Fruit fly (Drosophila melanogaster) whole organism, embryonic: ENCODE data around the gene CG42299.

Source experiments
- Bteb2 ChIP-seq: fragments of 200-800 bp; sonication (Bioruptor generic); optimal IDR thresholded peaks from 2 replicates; lab custom pipeline; 2016; ENCODE audit warnings: missing biosample characterization, missing genetic modification characterization
- CG10462 ChIP-seq: fragments of 200-800 bp; sonication (Bioruptor generic); optimal IDR thresholded peaks from 2 replicates; lab custom pipeline; 2016; ENCODE audit warnings: missing biosample characterization, missing genetic modification characterization
- CG11723 ChIP-seq: fragments of 200-800 bp; sonication (Bioruptor generic); optimal IDR thresholded peaks from 2 replicates; lab custom pipeline; 2017; ENCODE audit warnings: missing biosample characterization, mild to moderate bottlenecking, missing genetic modification characterization
- CG1233 ChIP-seq: fragments of 200-800 bp; sonication (Bioruptor generic); optimal IDR thresholded peaks from 4 replicates; lab custom pipeline; 2018; ENCODE audit warnings: missing biosample characterization, mild to moderate bottlenecking, missing genetic modification characterization
- CG12769 ChIP-seq: fragments of 200-800 bp; sonication (Bioruptor generic); optimal IDR thresholded peaks from 2 replicates; lab custom pipeline; 2019; ENCODE audit warnings: missing biosample characterization, mild to moderate bottlenecking, missing genetic modification characterization, moderate library complexity
- CG14860 ChIP-seq: fragments of 200-800 bp; sonication (Bioruptor generic); IDR thresholded peaks from 3 replicates; pipeline ENCODE4 v1.3.6; 2022; ENCODE audit warnings: missing biosample characterization, missing genetic modification characterization; ENCODE audit not compliant: partially characterized antibody
- CG15514 ChIP-seq: fragments of 200-800 bp; sonication (Bioruptor generic); optimal IDR thresholded peaks from 3 replicates; lab custom pipeline; 2017; ENCODE audit warnings: missing biosample characterization, missing genetic modification characterization, mild to moderate bottlenecking, moderate library complexity, missing genetic modification reagents
- CG1603 ChIP-seq: fragments of 200-800 bp; sonication (Bioruptor generic); optimal IDR thresholded peaks from 2 replicates; lab custom pipeline; 2019; ENCODE audit warnings: missing biosample characterization, mild to moderate bottlenecking, missing genetic modification characterization, moderate library complexity
- CG16813 ChIP-seq: fragments of 200-800 bp; sonication (Bioruptor generic); IDR thresholded peaks from 3 replicates; pipeline ENCODE4 v1.3.6; 2022; ENCODE audit warnings: missing biosample characterization, missing genetic modification characterization; ENCODE audit not compliant: partially characterized antibody
- CG17359 ChIP-seq: fragments of 200-800 bp; sonication (Bioruptor generic); optimal IDR thresholded peaks from 3 replicates; lab custom pipeline; 2018; ENCODE audit warnings: missing biosample characterization, mild to moderate bottlenecking, missing genetic modification characterization, moderate library complexity
- CG17829 ChIP-seq: fragments of 200-800 bp; optimal IDR thresholded peaks from 2 replicates; lab custom pipeline; 2019; ENCODE audit warnings: missing biosample characterization, mild to moderate bottlenecking, missing genetic modification characterization, moderate library complexity
- CG31365 ChIP-seq: fragments of 200-800 bp; sonication (Bioruptor generic); optimal IDR thresholded peaks from 2 replicates; lab custom pipeline; 2018; ENCODE audit warnings: missing biosample characterization, mild to moderate bottlenecking, missing genetic modification characterization
- CG31441 ChIP-seq: fragments of 200-800 bp; sonication (Bioruptor generic); IDR thresholded peaks from 2 replicates; pipeline ENCODE4 v1.3.6; 2022; ENCODE audit warnings: missing biosample characterization, missing genetic modification characterization
- CG32772 ChIP-seq: fragments of 200-800 bp; sonication (Bioruptor generic); IDR thresholded peaks from 2 replicates; pipeline ENCODE4 v1.3.6; 2022; ENCODE audit warnings: missing biosample characterization, missing genetic modification characterization
- CG6765 ChIP-seq: fragments of 200-800 bp; sonication (Bioruptor generic); optimal IDR thresholded peaks from 3 replicates; lab custom pipeline; 2017; ENCODE audit warnings: missing biosample characterization, mild to moderate bottlenecking, missing genetic modification characterization
- CG7556 ChIP-seq: fragments of 200-800 bp; sonication (Bioruptor generic); optimal IDR thresholded peaks from 2 replicates; lab custom pipeline; 2017; ENCODE audit warnings: missing biosample characterization, mild to moderate bottlenecking, missing genetic modification characterization
- CG8359 ChIP-seq: fragments of 200-800 bp; sonication (Bioruptor generic); optimal IDR thresholded peaks from 2 replicates; lab custom pipeline; 2017; ENCODE audit warnings: missing biosample characterization, mild to moderate bottlenecking, missing genetic modification characterization, borderline replicate concordance
- CG8944 ChIP-seq: fragments of 200-800 bp; sonication (Bioruptor generic); optimal IDR thresholded peaks from 3 replicates; lab custom pipeline; 2016; ENCODE audit warnings: missing biosample characterization, missing genetic modification characterization
- CG9215 ChIP-seq: fragments of 200-800 bp; sonication (Bioruptor generic); IDR thresholded peaks from 2 replicates; pipeline ENCODE4 v1.3.6; 2022; ENCODE audit warnings: missing biosample characterization, missing genetic modification characterization
- CG9817 ChIP-seq: fragments of 200-800 bp; sonication (Bioruptor generic); optimal IDR thresholded peaks from 2 replicates; lab custom pipeline; 2018; ENCODE audit warnings: missing biosample characterization, mild to moderate bottlenecking, missing genetic modification characterization, moderate library complexity
- CG9876 ChIP-seq: fragments of 200-800 bp; sonication (Bioruptor generic); optimal IDR thresholded peaks from 2 replicates; lab custom pipeline; 2016; ENCODE audit warnings: missing biosample characterization, missing genetic modification characterization
- CkIIα-i1 ChIP-seq: fragments of 200-800 bp; sonication (Bioruptor generic); IDR thresholded peaks from 2 replicates; pipeline ENCODE4 v1.3.6; 2022; ENCODE audit warnings: missing biosample characterization, missing genetic modification characterization
- Dref ChIP-seq: fragments of 200-800 bp; sonication (Bioruptor generic); IDR thresholded peaks from 2 replicates; pipeline ENCODE4 v1.3.6; 2022; ENCODE audit warnings: missing biosample characterization, missing genetic modification characterization
- H2.0 ChIP-seq: fragments of 200-800 bp; sonication (Bioruptor generic); IDR thresholded peaks from 2 replicates; pipeline ENCODE4 v1.3.6; 2022; ENCODE audit warnings: missing biosample characterization, missing genetic modification characterization
- HHEX ChIP-seq: fragments of 200-800 bp; sonication (Bioruptor generic); optimal IDR thresholded peaks from 3 replicates; lab custom pipeline; 2017; ENCODE audit warnings: missing biosample characterization, mild to moderate bottlenecking, missing genetic modification characterization, missing genetic modification reagents
- HLH4C ChIP-seq: fragments of 200-800 bp; sonication (Bioruptor generic); IDR thresholded peaks from 3 replicates; pipeline ENCODE4 v1.3.6; 2022; ENCODE audit warnings: missing biosample characterization, missing genetic modification characterization; ENCODE audit not compliant: partially characterized antibody
- HLHmδ ChIP-seq: fragments of 200-800 bp; sonication (Bioruptor generic); optimal IDR thresholded peaks from 2 replicates; lab custom pipeline; 2018; ENCODE audit warnings: missing biosample characterization, mild to moderate bottlenecking, missing genetic modification characterization, moderate library complexity
- Hey ChIP-seq: fragments of 200-800 bp; sonication (Bioruptor generic); optimal IDR thresholded peaks from 3 replicates; lab custom pipeline; 2018; ENCODE audit warnings: missing biosample characterization, mild to moderate bottlenecking, missing genetic modification characterization
- Hmx ChIP-seq: fragments of 200-800 bp; sonication (Bioruptor generic); optimal IDR thresholded peaks from 2 replicates; lab custom pipeline; 2016; ENCODE audit warnings: missing biosample characterization, missing genetic modification characterization
- Max ChIP-seq: fragments of 200-800 bp; sonication (Bioruptor generic); optimal IDR thresholded peaks from 2 replicates; lab custom pipeline; 2016; ENCODE audit warnings: missing biosample characterization, mild to moderate bottlenecking, missing genetic modification characterization
- Meics ChIP-seq: fragments of 200-800 bp; sonication (Bioruptor generic); optimal IDR thresholded peaks from 2 replicates; lab custom pipeline; 2017; ENCODE audit warnings: missing biosample characterization, mild to moderate bottlenecking, missing genetic modification characterization
- Ptx1 ChIP-seq: fragments of 200-800 bp; sonication (Bioruptor generic); IDR thresholded peaks from 2 replicates; pipeline ENCODE4 v1.3.6; 2022; ENCODE audit warnings: missing biosample characterization, missing genetic modification characterization
- bbx ChIP-seq: fragments of 200-800 bp; sonication (Bioruptor generic); IDR thresholded peaks from 2 replicates; pipeline ENCODE4 v1.3.6; 2022; ENCODE audit warnings: missing biosample characterization, missing genetic modification characterization; ENCODE audit not compliant: partially characterized antibody
- bcd ChIP-seq: fragments of 200-800 bp; sonication (Bioruptor generic); optimal IDR thresholded peaks from 2 replicates; lab custom pipeline; 2017; ENCODE audit warnings: missing biosample characterization, mild to moderate bottlenecking, missing genetic modification characterization
- cato ChIP-seq: fragments of 200-800 bp; sonication (Bioruptor generic); optimal IDR thresholded peaks from 2 replicates; lab custom pipeline; 2016; ENCODE audit warnings: missing biosample characterization, missing genetic modification characterization, borderline replicate concordance
- cwo ChIP-seq: fragments of 200-800 bp; sonication (Bioruptor generic); optimal IDR thresholded peaks from 3 replicates; lab custom pipeline; 2017; ENCODE audit warnings: missing biosample characterization, missing genetic modification characterization, mild to moderate bottlenecking, moderate library complexity, missing genetic modification reagents
- gsb ChIP-seq: fragments of 200-800 bp; sonication (Bioruptor generic); IDR thresholded peaks from 2 replicates; pipeline ENCODE4 v1.3.6; 2022; ENCODE audit warnings: missing biosample characterization, missing genetic modification characterization
- gsb-n ChIP-seq: fragments of 200-800 bp; sonication (Bioruptor generic); optimal IDR thresholded peaks from 3 replicates; lab custom pipeline; 2018; ENCODE audit warnings: missing biosample characterization, mild to moderate bottlenecking, missing genetic modification characterization
- jing ChIP-seq: fragments of 200-800 bp; sonication (Bioruptor generic); optimal IDR thresholded peaks from 2 replicates; lab custom pipeline; 2018; ENCODE audit warnings: missing biosample characterization, mild to moderate bottlenecking, missing genetic modification characterization
- kni ChIP-seq: fragments of 200-800 bp; sonication (Bioruptor generic); optimal IDR thresholded peaks from 3 replicates; lab custom pipeline; 2017; ENCODE audit warnings: mild to moderate bottlenecking, missing biosample characterization, missing genetic modification reagents, missing genetic modification characterization
- lab ChIP-seq: fragments of 200-800 bp; sonication (Bioruptor generic); optimal IDR thresholded peaks from 3 replicates; lab custom pipeline; 2017; ENCODE audit warnings: missing biosample characterization, missing genetic modification characterization, mild to moderate bottlenecking, moderate library complexity, missing genetic modification reagents
- lilli ChIP-seq: fragments of 200-800 bp; sonication (Bioruptor generic); optimal IDR thresholded peaks from 3 replicates; lab custom pipeline; 2016; ENCODE audit warnings: missing biosample characterization, missing genetic modification characterization
- lmd ChIP-seq: fragments of 200-800 bp; sonication (Bioruptor generic); IDR thresholded peaks from 2 replicates; pipeline ENCODE4 v1.3.6; 2022; ENCODE audit warnings: missing biosample characterization, missing genetic modification characterization
- lov ChIP-seq, 2 experiments: fragments of 200-800 bp in 1 of 2; fragments of >200 bp in 1 of 2; sonication (Bioruptor generic) in 1 of 2; IDR thresholded peaks in 1 of 2; optimal IDR thresholded peaks in 1 of 2; 2 replicates in 1 of 2; 3 replicates in 1 of 2; pipeline versions ENCODE4 v1.3.6 to Lab custom; 2017 to 2022; ENCODE audit warnings: missing biosample characterization in 1 of 2, missing genetic modification characterization in 1 of 2
- maf-S ChIP-seq: fragments of 200-800 bp; sonication (Bioruptor generic); optimal IDR thresholded peaks from 2 replicates; lab custom pipeline; 2016; ENCODE audit warnings: missing biosample characterization, missing genetic modification characterization
- tap ChIP-seq: fragments of 200-800 bp; optimal IDR thresholded peaks from 3 replicates; lab custom pipeline; 2019; ENCODE audit warnings: missing biosample characterization, mild to moderate bottlenecking, missing genetic modification characterization, moderate library complexity
- unc-4 ChIP-seq: fragments of 200-800 bp; sonication (Bioruptor generic); IDR thresholded peaks from 2 replicates; pipeline ENCODE4 v1.3.6; 2022; ENCODE audit warnings: missing biosample characterization, missing genetic modification characterization; ENCODE audit not compliant: partially characterized antibody
- vvl ChIP-seq: fragments of 200-800 bp; sonication (Bioruptor generic); IDR thresholded peaks from 2 replicates; pipeline ENCODE4 v1.3.6; 2022; ENCODE audit warnings: missing biosample characterization, missing genetic modification characterization
- wor ChIP-seq: fragments of 200-800 bp; sonication (Bioruptor generic); IDR thresholded peaks from 2 replicates; pipeline ENCODE4 v1.3.6; 2022; ENCODE audit warnings: missing biosample characterization, missing genetic modification characterization
- z ChIP-seq: fragments of 200-800 bp; sonication (Bioruptor generic); IDR thresholded peaks from 3 replicates; pipeline ENCODE4 v1.3.6; 2022; ENCODE audit warnings: missing biosample characterization, missing genetic modification characterization

CG42299 gene

dm6 chrX:15578043-15578442 lies 2.6 kb upstream of the CG42299 start, which contains the start of the genes cerv and CG7872 (continued):
- TF ChIP-seq CG6765 (GFP tag; lab: Kevin White, UChicago) (no peak), unc-4 (GFP tag; lab: Robert Waterston, UW) (peak; percentile 59), CkIIα-i1 (GFP tag; lab: Robert Waterston, UW) (no peak), jing (GFP tag; lab: Kevin White, UChicago) (no peak), CG17359 (no peak), HHEX (GFP tag; lab: Kevin White, UChicago) (no peak), vvl (GFP tag; lab: Robert Waterston, UW) (no peak), H2.0 (GFP tag; lab: Robert Waterston, UW) (no peak), z (no peak), HLH4C (peak; percentile 80), wor (GFP tag; lab: Robert Waterston, UW) (no peak), CG15514 (GFP tag; lab: Kevin White, UChicago) (peak; percentile 63), Hmx (GFP tag; lab: Kevin White, UChicago) (no peak), CG31365 (tag; lab: Kevin White, UChicago) (no peak), lilli (GFP tag; lab: Kevin White, UChicago) (no peak), HLHmδ (GFP tag; lab: Kevin White, UChicago) (peak; percentile 13), CG17829 (tag; lab: Kevin White, UChicago) (peak; percentile 39), CG9876 (GFP tag; lab: Kevin White, UChicago) (no peak), CG8944 (GFP tag; lab: Kevin White, UChicago) (no peak), CG16813 (GFP tag; lab: Robert Waterston, UW) (peak; percentile 73), CG9817 (tag; lab: Kevin White, UChicago) (no peak), lmd (GFP tag; lab: Robert Waterston, UW) (no peak), CG31441 (no peak), bbx (peak; percentile 72), cato (GFP tag; lab: Kevin White, UChicago) (no peak), Bteb2 (no peak), CG9215 (no peak; the same call in none of the 2 replicates), bcd (GFP tag; lab: Kevin White, UChicago) (no peak), gsb-n (tag; lab: Kevin White, UChicago) (no peak), maf-S (GFP tag; lab: Kevin White, UChicago) (no peak), Ptx1 (GFP tag; lab: Robert Waterston, UW) (no peak), cwo (GFP tag; lab: Kevin White, UChicago) (no peak), Max (peak; percentile 2), CG32772 (GFP tag; lab: Robert Waterston, UW) (no peak), lab (GFP tag; lab: Kevin White, UChicago) (no peak), CG1603 (tag; lab: Kevin White, UChicago) (peak; percentile 58), CG1233 (no peak), CG10462 (no peak), CG12769 (tag; lab: Kevin White, UChicago) (no peak), Meics (GFP tag; lab: Kevin White, UChicago) (no peak), CG8359 (GFP tag; lab: Kevin White, UChicago) (no peak), lov (optimal IDR thresholded peaks at IDR 0.05; lab: Kevin White, UChicago) (no peak), lov (GFP tag; IDR thresholded peaks at IDR 0.05; lab: Robert Waterston, UW) (no peak), gsb (GFP tag; lab: Robert Waterston, UW) (no peak), Hey (tag; lab: Kevin White, UChicago) (no peak), Dref (peak; percentile 82), tap (tag; lab: Kevin White, UChicago) (no peak), kni (GFP tag; lab: Kevin White, UChicago) (no peak), CG11723 (GFP tag; lab: Kevin White, UChicago) (no peak), CG7556 (GFP tag; lab: Kevin White, UChicago) (no peak), CG14860 (GFP tag; lab: Robert Waterston, UW) (peak; percentile 67)
